Fruit fly (Drosophila melanogaster): ENCODE measurements around the gene Dyro.

- no peak for TF ChIP-seq NfI (GFP tag; optimal IDR thresholded peaks at IDR 0.05)
- no peak for TF ChIP-seq esg (GFP tag; conservative IDR thresholded peaks at IDR 0.05)
- no peak for TF ChIP-seq Taf1 (GFP tag; IDR thresholded peaks at IDR 0.05)
- no peak for TF ChIP-seq CG17328 (GFP tag; IDR thresholded peaks at IDR 0.05)
- 0 out of 2 replicates have a peak, but pooled peaks have one; percentile 16 for TF ChIP-seq Atf6 (GFP tag; IDR thresholded peaks at IDR 0.05)
- no peak for TF ChIP-seq CG9817 (tag; optimal IDR thresholded peaks at IDR 0.05)
These were observed 6.5 kb downstream of the Dyro start for dm6 chr3L:11289130-11289716.

All from whole organism, embryonic.